Fruit fly (Drosophila melanogaster) whole organism: Measurements from ENCODE around the gene Ptpmeg2.

ENCODE experiments used
- pan ChIP-seq: fragments of >200 bp; optimal IDR thresholded peaks from 2 replicates; lab custom pipeline; 2017
- psq ChIP-seq: fragments of >200 bp; optimal IDR thresholded peaks from 2 replicates; lab custom pipeline; 2017
- usp ChIP-seq: fragments of >200 bp; optimal IDR thresholded peaks from 2 replicates; lab custom pipeline; 2017; ENCODE audit warnings: missing biosample characterization, missing genetic modification characterization, mixed read lengths

DNA sequence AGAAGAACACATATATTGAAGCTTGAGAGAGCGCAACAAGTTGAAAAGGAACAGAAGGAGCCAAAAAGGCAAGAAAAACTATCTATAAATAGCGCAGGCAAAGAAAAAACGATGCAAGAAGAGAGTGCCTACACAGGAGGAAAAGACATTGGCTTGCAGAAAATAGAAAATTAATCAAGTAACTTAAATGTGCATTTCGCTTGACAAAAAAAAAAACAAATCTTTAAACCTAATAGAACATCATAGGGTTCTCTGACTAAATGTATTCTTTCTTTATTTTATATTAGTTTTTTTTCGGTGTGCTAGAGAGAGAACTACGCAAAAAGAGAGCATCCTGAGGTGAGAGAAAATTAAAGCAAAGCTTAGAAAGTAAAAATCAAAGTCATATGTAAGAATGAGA is 8.9 kb downstream of the Ptpmeg2 start:
- no peak for TF ChIP-seq pan (lab: Kevin White, UChicago)
- no peak for TF ChIP-seq psq (lab: Kevin White, UChicago)
- TF ChIP-seq usp (GFP tag; lab: Kevin White, UChicago): no peak
